Fruit fly (Drosophila melanogaster): ENCODE results near the gene Dhc16F.

The Dhc16F gene

DNA sequence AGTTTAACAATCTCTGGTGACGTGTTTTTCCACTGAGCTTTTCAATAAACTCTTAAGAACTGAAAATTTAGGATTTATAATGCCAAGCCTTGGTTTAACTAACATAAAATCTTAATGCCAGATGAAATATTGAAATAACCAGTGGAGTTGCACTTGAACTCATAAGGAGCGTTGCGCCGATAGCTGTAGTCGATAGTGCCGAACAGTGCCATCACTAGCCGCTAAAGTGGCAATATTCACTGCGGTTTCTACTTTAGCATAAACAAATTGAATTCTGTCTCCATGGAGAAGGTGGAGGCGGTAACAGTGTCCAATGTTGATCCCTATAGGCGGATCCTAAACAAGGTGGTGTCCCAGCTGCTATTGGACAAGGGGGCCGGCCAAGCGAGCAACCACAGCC, 37.5 kb downstream of the Dhc16F start, which contains the start of gene Taf8 (continued):
- no peak for TF ChIP-seq CG12769 (tag; optimal IDR thresholded peaks at IDR 0.05)
- no peak for TF ChIP-seq CG8290 (GFP tag; optimal IDR thresholded peaks at IDR 0.05)
- TF ChIP-seq CG8290 (tag; optimal IDR thresholded peaks at IDR 0.05) = peak in 1 of 2 experiments; percentile 31
- peak; percentile 29 for TF ChIP-seq pzg (GFP tag; optimal IDR thresholded peaks at IDR 0.05)
- TF ChIP-seq CG7357 (GFP tag; IDR thresholded peaks at IDR 0.05) = peak; percentile 70
- TF ChIP-seq Dref (GFP tag; IDR thresholded peaks at IDR 0.05) = peak; percentile 64
- peak; percentile 67 for TF ChIP-seq MBD-R2 (GFP tag; IDR thresholded peaks at IDR 0.05)

DNA sequence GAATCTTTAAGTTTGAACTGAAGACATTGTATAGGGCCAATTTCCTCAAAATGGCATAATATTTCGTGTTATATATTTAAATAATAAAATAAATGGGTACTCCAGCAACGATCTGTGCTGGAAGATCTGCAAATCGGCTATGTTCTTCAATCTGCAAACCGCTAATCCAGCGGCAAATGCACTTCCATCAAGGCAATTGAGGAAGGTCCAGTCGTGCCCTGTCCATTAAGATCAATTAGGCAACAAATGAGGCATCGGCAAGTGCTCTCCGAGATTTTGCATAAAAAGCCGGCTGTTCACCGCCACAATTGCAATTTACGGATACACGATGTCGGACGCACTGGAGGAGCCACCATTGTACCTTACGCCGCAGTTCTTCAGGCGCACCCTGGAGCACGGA, 39.1 kb downstream of the Dhc16F start, which contains the start of gene CG7135:
Gene CG7135 (plus strand): TSS at position 301 of the 400 bp plus-strand sequence.
- no peak for TF ChIP-seq CG12155 (GFP tag; optimal IDR thresholded peaks at IDR 0.05)
- TF ChIP-seq CG7271 (tag; optimal IDR thresholded peaks at IDR 0.05) = no peak

DNA sequence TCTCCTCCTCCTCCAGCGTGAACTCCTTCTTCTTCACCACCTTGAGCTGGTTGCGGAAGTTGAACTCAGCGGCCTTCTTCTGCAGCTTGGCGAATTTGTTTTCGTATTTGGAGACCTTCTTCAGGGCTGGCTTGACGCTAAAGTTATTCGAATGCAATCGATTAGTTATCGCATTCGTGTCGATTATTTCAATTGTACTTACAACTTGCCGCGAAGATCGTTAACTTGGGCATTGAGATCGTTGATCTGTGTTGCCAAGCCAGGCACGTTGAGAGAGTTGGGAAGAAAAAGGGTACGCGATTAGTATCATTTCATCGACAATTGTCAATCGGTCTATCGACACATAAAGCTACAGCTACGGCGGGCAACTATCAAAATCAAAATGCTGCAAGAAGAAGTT, 42.4 kb downstream of the Dhc16F start:
- TF ChIP-seq hkb (optimal IDR thresholded peaks at IDR 0.05) (no peak), hkb (GFP tag; IDR thresholded peaks at IDR 0.05) (no peak), ap (GFP tag; IDR thresholded peaks at IDR 0.05) (no peak), Nf-YA (GFP tag; IDR thresholded peaks at IDR 0.05) (no peak), CG11085 (GFP tag; IDR thresholded peaks at IDR 0.05) (no peak), nerfin-2 (GFP tag; IDR thresholded peaks at IDR 0.05; ENCODE audit: partially characterized antibody) (peak; percentile 58; the same call in 1 of the 2 replicates), CG34224 (GFP tag; IDR thresholded peaks at IDR 0.05; ENCODE audit: partially characterized antibody) (0 out of 3 replicates have a peak, but pooled peaks have one; percentile 9), chinmo (GFP tag; IDR thresholded peaks at IDR 0.05; ENCODE audit: partially characterized antibody) (no peak), Mes4 (GFP tag; optimal IDR thresholded peaks at IDR 0.05) (no peak), CG7372 (GFP tag; IDR thresholded peaks at IDR 0.05) (no peak), gsb-n (tag; optimal IDR thresholded peaks at IDR 0.05) (no peak), ind (GFP tag; optimal IDR thresholded peaks at IDR 0.05) (no peak), bab2 (GFP tag; optimal IDR thresholded peaks at IDR 0.05) (no peak), CG8359 (GFP tag; optimal IDR thresholded peaks at IDR 0.05; ENCODE audit: borderline replicate concordance) (no peak), CG3407 (GFP tag; optimal IDR thresholded peaks at IDR 0.05) (no peak), CG16815 (GFP tag; optimal IDR thresholded peaks at IDR 0.05) (no peak), BEAF-32 (GFP tag; optimal IDR thresholded peaks at IDR 0.05) (peak; percentile 7), HLH4C (GFP tag; IDR thresholded peaks at IDR 0.05; ENCODE audit: partially characterized antibody) (peak; percentile 47; the same call in 1 of the 3 replicates), crp (GFP tag; optimal IDR thresholded peaks at IDR 0.05) (no peak), H15 (GFP tag; IDR thresholded peaks at IDR 0.05) (no peak), CG17359 (tag; optimal IDR thresholded peaks at IDR 0.05) (no peak), Camta (GFP tag; optimal IDR thresholded peaks at IDR 0.05) (no peak), br (optimal IDR thresholded peaks at IDR 0.05) (no peak), corto (GFP tag; optimal IDR thresholded peaks at IDR 0.05) (no peak), CTCF (GFP tag; optimal IDR thresholded peaks at IDR 0.05) (no peak), Scr (GFP tag; IDR thresholded peaks at IDR 0.05; ENCODE audit: partially characterized antibody) (no peak), exex (tag; optimal IDR thresholded peaks at IDR 0.05) (no peak), eve (GFP tag; optimal IDR thresholded peaks at IDR 0.05) (no peak), CG6683 (GFP tag; optimal IDR thresholded peaks at IDR 0.05) (no peak), unpg (GFP tag; optimal IDR thresholded peaks at IDR 0.05) (no peak), CG43689 (GFP tag; IDR thresholded peaks at IDR 0.05) (no peak), ro (GFP tag; IDR thresholded peaks at IDR 0.05) (no peak), ATbp (GFP tag; optimal IDR thresholded peaks at IDR 0.05) (no peak), Med (GFP tag) (peak; percentile 10), CG14050 (GFP tag; IDR thresholded peaks at IDR 0.05) (no peak), PHDP (tag; optimal IDR thresholded peaks at IDR 0.05) (no peak), ftz-f1 (GFP tag; optimal IDR thresholded peaks at IDR 0.05) (no peak), E2f2 (GFP tag; IDR thresholded peaks at IDR 0.05) (0 out of 2 replicates have a peak, but pooled peaks have one; percentile 21), CG11504 (tag; optimal IDR thresholded peaks at IDR 0.05) (no peak), CG9932 (GFP tag; IDR thresholded peaks at IDR 0.05) (no peak)
